Worm (Caenorhabditis elegans): ENCODE results near the gene T12D8.10.
A peak's percentile ranks its signal among the peaks of the same experiment; 100 is the strongest.

The T12D8.10 gene

DNA sequence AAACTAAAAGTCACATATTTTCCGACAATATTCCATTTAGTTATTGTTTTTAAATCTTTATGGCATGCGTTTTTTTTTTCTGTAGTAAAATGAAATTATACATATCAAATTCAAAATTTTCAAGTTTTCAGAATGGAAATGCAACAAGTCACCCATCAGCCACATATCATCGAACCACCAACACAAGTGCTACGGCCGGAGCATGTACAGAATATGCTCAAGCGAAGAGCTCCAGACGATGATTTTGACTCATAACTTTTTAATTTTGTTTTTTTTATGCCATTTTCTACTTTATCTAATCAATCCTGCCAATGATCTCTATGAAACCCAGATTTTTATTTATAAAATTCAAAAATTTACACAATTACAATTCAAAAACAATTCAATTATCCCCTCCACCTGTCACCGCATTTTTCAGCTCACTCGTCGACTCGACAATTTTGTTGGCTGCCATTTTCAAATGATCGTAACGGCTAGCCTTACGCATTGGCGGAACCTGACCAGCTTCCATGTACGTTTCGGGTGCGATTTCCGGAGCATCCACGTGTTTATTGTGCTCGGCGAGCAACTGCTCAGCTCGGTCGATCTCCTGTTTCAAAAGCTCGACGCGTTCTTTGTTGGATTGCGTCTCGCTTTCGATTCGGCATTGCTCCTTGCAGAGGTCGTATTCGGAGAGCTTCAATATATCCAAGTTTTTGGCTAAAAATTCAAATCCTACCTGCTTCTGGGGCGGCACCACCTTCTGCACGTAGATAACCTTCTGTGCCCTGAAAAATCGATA, 16.3 kb downstream of the T12D8.10 start:
- TF ChIP-seq lsy-12 (tag; optimal IDR thresholded peaks at IDR 0.05) (no peak), nfya-1 (tag; optimal IDR thresholded peaks at IDR 0.05; ENCODE audit: insufficient read depth) (no peak), lin-39 (tag; optimal IDR thresholded peaks at IDR 0.05) (no peak), eor-1 (tag; optimal IDR thresholded peaks at IDR 0.05) (no peak), nhr-25 (tag; optimal IDR thresholded peaks at IDR 0.05) (no peak), zag-1 (tag; optimal IDR thresholded peaks at IDR 0.05) (no peak), unc-62 (GFP tag; optimal IDR thresholded peaks at IDR 0.05) (no peak), elt-2 (tag; optimal IDR thresholded peaks at IDR 0.05) (peak; percentile 30), ceh-82 (tag; optimal IDR thresholded peaks at IDR 0.05) (no peak), nhr-237 (tag; optimal IDR thresholded peaks at IDR 0.05) (no peak), pha-4 (tag; optimal IDR thresholded peaks at IDR 0.05) (no peak), jun-1 (tag; optimal IDR thresholded peaks at IDR 0.05) (no peak), fkh-10 (GFP tag; optimal IDR thresholded peaks at IDR 0.05) (no peak), ceh-28 (tag; optimal IDR thresholded peaks at IDR 0.05) (peak; percentile 6), ceh-9 (tag; optimal IDR thresholded peaks at IDR 0.05) (no peak), mdl-1 (tag; optimal IDR thresholded peaks at IDR 0.05) (no peak), nhr-28 (tag; optimal IDR thresholded peaks at IDR 0.05) (no peak), ama-1 (optimal IDR thresholded peaks at IDR 0.05) (peak; percentile 58), unc-39 (tag; optimal IDR thresholded peaks at IDR 0.05) (no peak), sea-2 (GFP tag; optimal IDR thresholded peaks at IDR 0.05) (no peak)

- TF ChIP-seq eor-1 (tag; optimal IDR thresholded peaks at IDR 0.05) (no peak), ama-1 (optimal IDR thresholded peaks at IDR 0.05) (peak; percentile 45), nhr-77 (tag; optimal IDR thresholded peaks at IDR 0.05) (no peak), daf-12 (tag; optimal IDR thresholded peaks at IDR 0.05) (no peak), nhr-43 (tag; optimal IDR thresholded peaks at IDR 0.05; ENCODE audit: poor library complexity, severe bottlenecking) (peak; percentile 13), egl-27 (tag; optimal IDR thresholded peaks at IDR 0.05) (no peak), nhr-28 (tag; optimal IDR thresholded peaks at IDR 0.05) (no peak), pqm-1 (tag; optimal IDR thresholded peaks at IDR 0.05) (no peak), ceh-16 (tag; optimal IDR thresholded peaks at IDR 0.05) (no peak)
Measured at ce11 chrIII:13624226-13624625, 17.9 kb downstream of the T12D8.10 start, which contains the start of gene taf-9. Gene taf-9 (plus strand): TSS chrIII:13624276.

- TF ChIP-seq lin-15B (tag; optimal IDR thresholded peaks at IDR 0.05) (no peak), pqm-1 (tag; optimal IDR thresholded peaks at IDR 0.05) (no peak)
Measured at ce11 chrIII:13623014-13623413, 19.1 kb downstream of the T12D8.10 start, which contains the start of gene mlc-5. Gene mlc-5 (plus strand): TSS chrIII:13623314.

ce11 chrIII:13622268-13622667, 19.9 kb downstream of the T12D8.10 start, which contains the start of gene hip-1:
Gene hip-1 (minus strand): TSS chrIII:13622492.
- TF ChIP-seq nhr-67 (tag; optimal IDR thresholded peaks at IDR 0.05) (no peak), lin-39 (tag; optimal IDR thresholded peaks at IDR 0.05) (no peak), egl-27 (tag; optimal IDR thresholded peaks at IDR 0.05) (no peak), tbx-2 (tag; optimal IDR thresholded peaks at IDR 0.05) (no peak), unc-62 (GFP tag; optimal IDR thresholded peaks at IDR 0.05) (no peak), ceh-9 (tag; optimal IDR thresholded peaks at IDR 0.05) (no peak), fkh-2 (tag; optimal IDR thresholded peaks at IDR 0.05) (no peak), ztf-4 (tag; optimal IDR thresholded peaks at IDR 0.05) (no peak), fkh-10 (GFP tag; optimal IDR thresholded peaks at IDR 0.05) (no peak), nfya-1 (tag; optimal IDR thresholded peaks at IDR 0.05; ENCODE audit: insufficient read depth) (peak; percentile 60), unc-39 (tag; optimal IDR thresholded peaks at IDR 0.05) (no peak), snpc-4 (tag; optimal IDR thresholded peaks at IDR 0.05) (peak; percentile 25), ZK546.5 (tag; optimal IDR thresholded peaks at IDR 0.05) (no peak), hmg-11 (tag; optimal IDR thresholded peaks at IDR 0.05) (peak; percentile 76), lin-15B (tag; optimal IDR thresholded peaks at IDR 0.05) (peak; percentile 21), elt-2 (tag; optimal IDR thresholded peaks at IDR 0.05) (peak; percentile 16), sea-2 (GFP tag; optimal IDR thresholded peaks at IDR 0.05) (no peak), fos-1 (tag; optimal IDR thresholded peaks at IDR 0.05) (no peak), jun-1 (tag; optimal IDR thresholded peaks at IDR 0.05) (no peak), nhr-25 (tag; optimal IDR thresholded peaks at IDR 0.05) (peak; percentile 13), pha-4 (tag; optimal IDR thresholded peaks at IDR 0.05) (peak; percentile 62), ceh-16 (tag; optimal IDR thresholded peaks at IDR 0.05) (no peak), ceh-28 (tag; optimal IDR thresholded peaks at IDR 0.05) (no peak), nhr-23 (tag; optimal IDR thresholded peaks at IDR 0.05) (no peak), egl-5 (tag; optimal IDR thresholded peaks at IDR 0.05) (no peak), eor-1 (tag; optimal IDR thresholded peaks at IDR 0.05) (no peak), ceh-82 (tag; optimal IDR thresholded peaks at IDR 0.05) (no peak), nhr-43 (tag; optimal IDR thresholded peaks at IDR 0.05; ENCODE audit: poor library complexity, severe bottlenecking) (no peak)
